Fruit fly (Drosophila melanogaster) whole organism, pupa: Measurements from ENCODE around the gene Targ1.

Source experiments
- CG10348 ChIP-seq: fragments of 200-800 bp; sonication (Bioruptor generic); IDR thresholded peaks from 2 replicates; pipeline ENCODE4 v1.3.6; 2022; ENCODE audit warnings: missing biosample characterization, missing genetic modification characterization
- CG13204 ChIP-seq: fragments of 200-800 bp; sonication (Bioruptor generic); optimal IDR thresholded peaks from 2 replicates; lab custom pipeline; 2018; ENCODE audit warnings: missing biosample characterization, mild to moderate bottlenecking, missing genetic modification characterization, moderate library complexity
- CG4496 ChIP-seq: fragments of 200-800 bp; sonication (Bioruptor generic); IDR thresholded peaks from 3 replicates; pipeline ENCODE4 v1.3.6; 2022; ENCODE audit warnings: missing biosample characterization, missing genetic modification characterization
- Ets98B ChIP-seq: fragments of 200-800 bp; sonication (Bioruptor generic); IDR thresholded peaks from 2 replicates; pipeline ENCODE4 v1.3.6; 2022; ENCODE audit warnings: missing biosample characterization, missing genetic modification characterization
- rn ChIP-seq: fragments of 200-800 bp; sonication (Bioruptor generic); IDR thresholded peaks from 2 replicates; pipeline ENCODE4 v1.3.6; 2022; ENCODE audit warnings: missing biosample characterization, missing genetic modification characterization

- TF ChIP-seq CG13204 (GFP tag; lab: Kevin White, UChicago) (no peak), CG4496 (GFP tag; lab: Robert Waterston, UW) (no peak), Ets98B (GFP tag; lab: Robert Waterston, UW) (no peak), CG10348 (GFP tag; lab: Robert Waterston, UW) (no peak), rn (GFP tag; lab: Robert Waterston, UW) (no peak)
These were observed 1.3 kb downstream of the Targ1 start for dm6 chr3L:21201246-21201896.
